Worm (Caenorhabditis elegans) whole organism, young adult: Measurements from ENCODE around the gene exos-4.2.

Experiments
- B0019.2 ChIP-seq: fragments of 200-800 bp; sonication (Bioruptor generic); conservative IDR thresholded peaks from 2 replicates; pipeline ENCODE4 v1.3.6; 2022; ENCODE audit warnings: missing genetic modification reagents, missing genetic modification characterization, missing compliant biosample characterization
- B0035.1 ChIP-seq: sonication (generic microtip); optimal IDR thresholded peaks from 2 replicates; lab custom pipeline; 2016; ENCODE audit warnings: missing genetic modification characterization, mild to moderate bottlenecking, missing compliant biosample characterization, missing genotype, missing genetic modification reagents
- D2030.7 ChIP-seq: fragments of 200-800 bp; sonication (Bioruptor generic); IDR thresholded peaks from 2 replicates; pipeline ENCODE4 v1.3.6; 2022; ENCODE audit warnings: missing genetic modification reagents, missing genetic modification characterization, missing compliant biosample characterization
- F22D6.2 ChIP-seq: sonication (generic microtip); optimal IDR thresholded peaks from 2 replicates; lab custom pipeline; 2016; ENCODE audit warnings: mild to moderate bottlenecking, missing genetic modification characterization, missing compliant biosample characterization
- F33H1.4 ChIP-seq: fragments of 200-800 bp; sonication (Bioruptor generic); IDR thresholded peaks from 2 replicates; pipeline ENCODE4 v1.3.6; 2022; ENCODE audit warnings: missing genetic modification reagents, missing genetic modification characterization, missing compliant biosample characterization
- F55B11.4 ChIP-seq: sonication (generic microtip); optimal IDR thresholded peaks from 2 replicates; lab custom pipeline; 2016; ENCODE audit warnings: missing compliant biosample characterization, missing genetic modification characterization, borderline replicate concordance; ENCODE audit not compliant: insufficient read depth
- F57C9.4 ChIP-seq: sonication (generic microtip); optimal IDR thresholded peaks from 2 replicates; lab custom pipeline; 2017; ENCODE audit warnings: mild to moderate bottlenecking, missing genetic modification characterization, missing compliant biosample characterization
- K12H6.12 ChIP-seq: fragments of 200-800 bp; sonication (Bioruptor generic); optimal IDR thresholded peaks from 2 replicates; lab custom pipeline; 2018; ENCODE audit warnings: mild to moderate bottlenecking, missing genetic modification characterization, missing compliant biosample characterization
- T07F8.4 ChIP-seq: sonication (generic microtip); optimal IDR thresholded peaks from 2 replicates; lab custom pipeline; 2016; ENCODE audit warnings: mild to moderate bottlenecking, missing genetic modification characterization, moderate library complexity, missing compliant biosample characterization
- Y53F4B.3 ChIP-seq: fragments of 200-800 bp; sonication (Bioruptor generic); IDR thresholded peaks from 2 replicates; pipeline ENCODE4 v1.3.6; 2022; ENCODE audit warnings: missing genetic modification reagents, missing genetic modification characterization, missing compliant biosample characterization
- Y53G8AR.9 ChIP-seq: fragments of 200-800 bp; sonication (Bioruptor generic); conservative IDR thresholded peaks from 2 replicates; pipeline ENCODE4 v1.3.6; 2022; ENCODE audit warnings: missing genetic modification reagents, missing genetic modification characterization, missing compliant biosample characterization
- Y56A3A.18 ChIP-seq: fragments of 200-800 bp; sonication (Bioruptor generic); IDR thresholded peaks from 2 replicates; pipeline ENCODE4 v1.3.6; 2022; ENCODE audit warnings: missing genetic modification reagents, missing genetic modification characterization, missing compliant biosample characterization
- ama-1 ChIP-seq, 3 experiments: fragments of 150-350 bp in 1 of 3; sonication (generic microtip) in 2 of 3; optimal IDR thresholded peaks; 2 replicates each; lab custom pipeline; 2014 to 2018; ENCODE audit warnings: missing biosample characterization in 2 of 3, missing genetic modification characterization in 2 of 3, missing genetic modification reagents in 2 of 3
- athp-1 ChIP-seq: sonication (generic microtip); optimal IDR thresholded peaks from 2 replicates; lab custom pipeline; 2017; ENCODE audit warnings: mild to moderate bottlenecking, missing genetic modification characterization, missing compliant biosample characterization
- attf-5 ChIP-seq: fragments of 200-800 bp; sonication (Bioruptor generic); optimal IDR thresholded peaks from 2 replicates; lab custom pipeline; 2018; ENCODE audit warnings: mild to moderate bottlenecking, missing genetic modification characterization, missing compliant biosample characterization
- attf-6 ChIP-seq: fragments of 200-800 bp; sonication (Bioruptor generic); IDR thresholded peaks from 2 replicates; pipeline ENCODE4 v1.3.6; 2022; ENCODE audit warnings: missing genetic modification reagents, missing genetic modification characterization, missing compliant biosample characterization
- bed-1 ChIP-seq: fragments of 200-800 bp; sonication (Bioruptor generic); IDR thresholded peaks from 2 replicates; pipeline ENCODE4 v1.3.6; 2022; ENCODE audit warnings: missing genetic modification reagents, missing genetic modification characterization, missing compliant biosample characterization
- bed-2 ChIP-seq: fragments of 200-800 bp; sonication (Bioruptor generic); IDR thresholded peaks from 2 replicates; pipeline ENCODE4 v1.3.6; 2022; ENCODE audit warnings: missing genetic modification reagents, missing genetic modification characterization, missing compliant biosample characterization
- ceh-79 ChIP-seq: sonication (generic microtip); optimal IDR thresholded peaks from 2 replicates; lab custom pipeline; 2017; ENCODE audit warnings: mild to moderate bottlenecking, missing genetic modification characterization, missing compliant biosample characterization
- dpl-1 ChIP-seq: fragments of 150-350 bp; optimal IDR thresholded peaks from 2 replicates; lab custom pipeline; 2014; ENCODE audit warnings: missing biosample characterization, missing genetic modification reagents, missing genetic modification characterization
- egl-44 ChIP-seq: fragments of 200-800 bp; sonication (Bioruptor generic); IDR thresholded peaks from 2 replicates; pipeline ENCODE4 v1.3.6; 2022; ENCODE audit warnings: missing genetic modification reagents, missing genetic modification characterization, missing compliant biosample characterization
- ekl-4 ChIP-seq: fragments of 200-800 bp; sonication (Bioruptor generic); IDR thresholded peaks from 2 replicates; pipeline ENCODE4 v1.3.6; 2022; ENCODE audit warnings: missing genetic modification reagents, missing genetic modification characterization, missing compliant biosample characterization
- ets-4 ChIP-seq: fragments of 200-800 bp; sonication (Bioruptor generic); optimal IDR thresholded peaks from 2 replicates; lab custom pipeline; 2018; ENCODE audit warnings: mild to moderate bottlenecking, missing genetic modification characterization, missing compliant biosample characterization
- hsf-1 ChIP-seq: fragments of 200-800 bp; sonication (Bioruptor generic); IDR thresholded peaks from 2 replicates; pipeline ENCODE4 v1.3.6; 2022; ENCODE audit warnings: missing genetic modification reagents, missing genetic modification characterization, missing compliant biosample characterization
- lin-35 ChIP-seq, 3 experiments: fragments of 150-350 bp in 2 of 3; sonication (generic microtip) in 1 of 3; optimal IDR thresholded peaks; 2 replicates each; lab custom pipeline; 2014 to 2018; ENCODE audit warnings: missing biosample characterization in 3 of 3, missing genetic modification characterization in 3 of 3, missing genetic modification reagents in 3 of 3
- lin-40 ChIP-seq: sonication (generic microtip); optimal IDR thresholded peaks from 2 replicates; lab custom pipeline; 2016; ENCODE audit warnings: missing genetic modification characterization, mild to moderate bottlenecking, missing compliant biosample characterization, missing genotype, missing genetic modification reagents
- lin-54 ChIP-seq: fragments of 200-800 bp; sonication (Bioruptor generic); optimal IDR thresholded peaks from 2 replicates; lab custom pipeline; 2018; ENCODE audit warnings: mild to moderate bottlenecking, missing genetic modification characterization, missing compliant biosample characterization
- lsl-1 ChIP-seq: fragments of 200-800 bp; sonication (Bioruptor generic); optimal IDR thresholded peaks from 2 replicates; lab custom pipeline; 2018; ENCODE audit warnings: mild to moderate bottlenecking, missing genetic modification characterization, moderate library complexity, missing compliant biosample characterization
- madf-8 ChIP-seq: fragments of 200-800 bp; sonication (Bioruptor generic); conservative IDR thresholded peaks from 2 replicates; pipeline ENCODE4 v1.3.6; 2022; ENCODE audit warnings: missing genetic modification reagents, missing genetic modification characterization, missing compliant biosample characterization
- nfya-1 ChIP-seq: sonication (generic microtip); optimal IDR thresholded peaks from 2 replicates; lab custom pipeline; 2017; ENCODE audit warnings: antibody characterized with exemption, missing compliant biosample characterization, missing genetic modification characterization, borderline replicate concordance; ENCODE audit not compliant: insufficient read depth
- nfya-2 ChIP-seq: fragments of 200-800 bp; sonication (Bioruptor generic); IDR thresholded peaks from 2 replicates; pipeline ENCODE4 v1.3.6; 2022; ENCODE audit warnings: missing genetic modification reagents, missing genetic modification characterization, missing compliant biosample characterization
- nfyb-1 ChIP-seq: fragments of 200-800 bp; sonication (Bioruptor generic); IDR thresholded peaks from 2 replicates; pipeline ENCODE4 v1.3.6; 2022; ENCODE audit warnings: missing genetic modification reagents, missing genetic modification characterization, missing compliant biosample characterization
- nhr-80 ChIP-seq: sonication (generic microtip); optimal IDR thresholded peaks from 2 replicates; lab custom pipeline; 2016; ENCODE audit warnings: missing genetic modification characterization, missing compliant biosample characterization
- pha-4 ChIP-seq: fragments of 150-350 bp; sonication (generic microtip); optimal IDR thresholded peaks from 2 replicates; lab custom pipeline; 2014; ENCODE audit warnings: missing biosample characterization, missing genetic modification reagents, missing genetic modification characterization
- rcor-1 ChIP-seq: fragments of 200-800 bp; sonication (Bioruptor generic); IDR thresholded peaks from 2 replicates; pipeline ENCODE4 v1.3.6; 2022; ENCODE audit warnings: missing genetic modification reagents, missing genetic modification characterization, missing compliant biosample characterization
- somi-1 ChIP-seq: fragments of 200-800 bp; sonication (Bioruptor generic); optimal IDR thresholded peaks from 2 replicates; lab custom pipeline; 2018; ENCODE audit warnings: mild to moderate bottlenecking, missing genetic modification characterization, missing compliant biosample characterization
- sptf-2 ChIP-seq: fragments of 200-800 bp; sonication (Bioruptor generic); optimal IDR thresholded peaks from 2 replicates; lab custom pipeline; 2018; ENCODE audit warnings: mild to moderate bottlenecking, missing genetic modification characterization, missing compliant biosample characterization
- unc-130 ChIP-seq: sonication (generic microtip); optimal IDR thresholded peaks from 2 replicates; lab custom pipeline; 2016; ENCODE audit warnings: missing genetic modification reagents, missing genetic modification characterization, missing compliant biosample characterization
- unc-62 ChIP-seq: fragments of 150-350 bp; optimal IDR thresholded peaks from 2 replicates; lab custom pipeline; 2014; ENCODE audit warnings: missing biosample characterization, missing genetic modification reagents, missing genetic modification characterization
- xnd-1 ChIP-seq: sonication (generic microtip); optimal IDR thresholded peaks from 2 replicates; lab custom pipeline; 2016; ENCODE audit warnings: missing genotype, missing genetic modification reagents, missing genetic modification characterization, missing compliant biosample characterization
- zfh-2 ChIP-seq: fragments of 200-800 bp; sonication (Bioruptor generic); conservative IDR thresholded peaks from 2 replicates; pipeline ENCODE4 v1.3.6; 2022; ENCODE audit warnings: missing genetic modification reagents, missing genetic modification characterization, missing compliant biosample characterization
- ztf-18 ChIP-seq: sonication (generic microtip); optimal IDR thresholded peaks from 2 replicates; lab custom pipeline; 2016; ENCODE audit warnings: missing genotype, mild to moderate bottlenecking, missing genetic modification characterization, missing compliant biosample characterization
- ztf-26 ChIP-seq: sonication (generic microtip); optimal IDR thresholded peaks from 2 replicates; lab custom pipeline; 2017; ENCODE audit warnings: missing genetic modification characterization, missing compliant biosample characterization

Gene exos-4.2

ce11 chrIII:873432-873831 lies 13.4 kb downstream of the exos-4.2 start, which contains the start of gene clc-19:
clc-19 (minus strand) TSS chrIII:873566.
- peak; percentile 26 for TF ChIP-seq unc-62 (GFP tag; lab: Kevin White, UChicago)
- TF ChIP-seq Y53F4B.3 (GFP tag; lab: Robert Waterston, UW), result no peak
- no peak for TF ChIP-seq unc-130 (GFP tag; lab: Kevin White, UChicago)
- no peak for TF ChIP-seq lin-40 (tag; lab: Kevin White, UChicago)
- TF ChIP-seq nhr-80 (tag; lab: Kevin White, UChicago), result peak; percentile 33
- TF ChIP-seq dpl-1 (GFP tag; lab: Kevin White, UChicago), result no peak
- no peak for TF ChIP-seq somi-1 (GFP tag; lab: Kevin White, UChicago)
- no peak for TF ChIP-seq ets-4
- no peak for TF ChIP-seq egl-44 (GFP tag; lab: Robert Waterston, UW)
- TF ChIP-seq K12H6.12 (tag; lab: Kevin White, UChicago), result no peak
- no peak for TF ChIP-seq lin-35 (GFP tag; optimal IDR thresholded peaks at IDR 0.05; lab: Kevin White, UChicago)
- no peak for TF ChIP-seq B0019.2 (GFP tag; lab: Robert Waterston, UW)
- no peak for TF ChIP-seq Y56A3A.18 (GFP tag; lab: Robert Waterston, UW)
- TF ChIP-seq attf-5 (GFP tag; lab: Kevin White, UChicago), result no peak
- no peak for TF ChIP-seq ztf-18 (tag; lab: Kevin White, UChicago)
- TF ChIP-seq, all 124 proteins: peak for 2

ce11 chrIII:879634-880033 lies 19.6 kb downstream of the exos-4.2 start, which contains the start of the genes T24C4.5 and ucr-2.3:
T24C4.5 (minus strand) TSS chrIII:879734.
ucr-2.3 (plus strand) TSS chrIII:879860.
- no peak for TF ChIP-seq pha-4 (tag; lab: Kevin White, UChicago)
- TF ChIP-seq zfh-2 (GFP tag; lab: Robert Waterston, UW), result no peak
- TF ChIP-seq ztf-26, result no peak
- TF ChIP-seq nfya-2 (GFP tag; lab: Robert Waterston, UW), result no peak
- TF ChIP-seq ceh-79 (tag; lab: Kevin White, UChicago), result no peak
- no peak for TF ChIP-seq nfyb-1 (GFP tag; lab: Robert Waterston, UW)
- TF ChIP-seq rcor-1, result no peak
- no peak for TF ChIP-seq xnd-1 (tag; lab: Kevin White, UChicago)
- TF ChIP-seq B0035.1 (tag; lab: Kevin White, UChicago), result no peak
- no peak for TF ChIP-seq F57C9.4
- no peak for TF ChIP-seq ama-1 (optimal IDR thresholded peaks at IDR 0.05; lab: Kevin White, UChicago)
- TF ChIP-seq ama-1 (GFP tag; optimal IDR thresholded peaks at IDR 0.05; lab: Kevin White, UChicago), result no peak

DNA sequence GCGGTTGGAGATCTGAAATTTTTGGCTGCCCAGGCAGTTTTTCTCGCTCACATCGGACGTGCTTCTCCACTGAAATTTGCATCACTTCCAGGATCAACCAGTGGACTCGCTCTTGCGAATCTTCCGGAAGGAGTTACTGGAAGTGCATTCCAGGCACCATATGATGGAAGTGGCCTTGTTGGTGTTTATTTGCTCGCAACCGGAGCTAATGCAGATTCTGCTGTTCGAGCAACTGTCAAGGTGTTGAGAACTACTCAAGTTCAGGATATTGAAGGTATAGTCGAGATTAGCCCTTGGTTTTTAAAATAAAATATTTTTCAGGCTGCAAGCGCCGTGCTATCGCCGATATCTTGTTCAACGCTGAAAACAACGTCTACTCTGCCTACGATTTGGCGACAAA lies 20.8 kb downstream of the exos-4.2 start:
- no peak for TF ChIP-seq nfya-1
- 0 out of 2 replicates have a peak, but pooled peaks have one; percentile 49 for TF ChIP-seq attf-6 (GFP tag; lab: Robert Waterston, UW)
- TF ChIP-seq hsf-1 (GFP tag; lab: Robert Waterston, UW), result 0 out of 2 replicates have a peak, but pooled peaks have one; percentile 13
- TF ChIP-seq Y53G8AR.9 (GFP tag; lab: Robert Waterston, UW), result no peak
- peak; percentile 54; the same call in 1 of the 2 replicates for TF ChIP-seq nfyb-1 (GFP tag; lab: Robert Waterston, UW)
- no peak for TF ChIP-seq F55B11.4 (tag; lab: Kevin White, UChicago)
- no peak for TF ChIP-seq madf-8 (GFP tag; lab: Robert Waterston, UW)
- TF ChIP-seq ekl-4, result peak; percentile 46; the same call in 1 of the 2 replicates

- TF ChIP-seq ama-1 (optimal IDR thresholded peaks at IDR 0.05; lab: Kevin White, UChicago) (no peak), ama-1 (GFP tag; optimal IDR thresholded peaks at IDR 0.05; lab: Kevin White, UChicago) (peak in 1 of 2 experiments; percentile 66), dpl-1 (GFP tag; lab: Kevin White, UChicago) (no peak), lin-40 (tag; lab: Kevin White, UChicago) (no peak), F33H1.4 (GFP tag; lab: Robert Waterston, UW) (no peak), F22D6.2 (tag; lab: Kevin White, UChicago) (no peak), attf-6 (GFP tag; lab: Robert Waterston, UW) (0 out of 2 replicates have a peak, but pooled peaks have one; percentile 9), bed-1 (GFP tag; lab: Robert Waterston, UW) (no peak), athp-1 (tag; lab: Kevin White, UChicago) (peak; percentile 78), B0035.1 (tag; lab: Kevin White, UChicago) (no peak), bed-2 (no peak), T07F8.4 (tag; lab: Kevin White, UChicago) (no peak), F57C9.4 (no peak), sptf-2 (GFP tag; lab: Kevin White, UChicago) (no peak), lin-54 (GFP tag; lab: Kevin White, UChicago) (peak; percentile 22), lsl-1 (GFP tag; lab: Kevin White, UChicago) (peak; percentile 33), attf-5 (GFP tag; lab: Kevin White, UChicago) (no peak), D2030.7 (GFP tag; lab: Robert Waterston, UW) (no peak)
These were observed 21.5 kb downstream of the exos-4.2 start for ce11 chrIII:881460-881859.
